Worm (Caenorhabditis elegans): Measurements from ENCODE around the gene mgl-1.
A peak's percentile ranks its signal among the peaks of the same experiment; 100 is the strongest.

mgl-1 gene

ce11 chrX:9976206-9976605 is at the start of gene mgl-1:
TSS of gene mgl-1 (minus strand) at chrX:9976306.
- TF ChIP-seq nhr-28 (tag; optimal IDR thresholded peaks at IDR 0.05) (no peak), snpc-4 (tag; optimal IDR thresholded peaks at IDR 0.05) (no peak), elt-3 (tag; optimal IDR thresholded peaks at IDR 0.05) (no peak), lin-13 (tag; optimal IDR thresholded peaks at IDR 0.05) (no peak), ztf-11 (tag; optimal IDR thresholded peaks at IDR 0.05) (no peak), blmp-1 (tag; optimal IDR thresholded peaks at IDR 0.05) (no peak), pha-4 (tag; optimal IDR thresholded peaks at IDR 0.05) (no peak), unc-120 (tag; optimal IDR thresholded peaks at IDR 0.05; ENCODE audit: poor library complexity, severe bottlenecking) (no peak), tbx-8 (GFP tag; optimal IDR thresholded peaks at IDR 0.05) (no peak), nhr-237 (tag; optimal IDR thresholded peaks at IDR 0.05) (no peak), nhr-2 (tag; optimal IDR thresholded peaks at IDR 0.05) (no peak), nhr-76 (tag; optimal IDR thresholded peaks at IDR 0.05) (no peak), cnd-1 (tag; optimal IDR thresholded peaks at IDR 0.05) (no peak), elt-1 (tag; optimal IDR thresholded peaks at IDR 0.05; ENCODE audit: borderline replicate concordance, insufficient read depth) (no peak), zip-8 (tag; optimal IDR thresholded peaks at IDR 0.05) (no peak), ceh-43 (GFP tag; optimal IDR thresholded peaks at IDR 0.05) (no peak), mep-1 (tag; optimal IDR thresholded peaks at IDR 0.05) (no peak), ceh-83 (GFP tag; optimal IDR thresholded peaks at IDR 0.05) (no peak), bed-3 (GFP tag; optimal IDR thresholded peaks at IDR 0.05) (no peak), drap-1 (GFP tag; optimal IDR thresholded peaks at IDR 0.05) (no peak)

DNA sequence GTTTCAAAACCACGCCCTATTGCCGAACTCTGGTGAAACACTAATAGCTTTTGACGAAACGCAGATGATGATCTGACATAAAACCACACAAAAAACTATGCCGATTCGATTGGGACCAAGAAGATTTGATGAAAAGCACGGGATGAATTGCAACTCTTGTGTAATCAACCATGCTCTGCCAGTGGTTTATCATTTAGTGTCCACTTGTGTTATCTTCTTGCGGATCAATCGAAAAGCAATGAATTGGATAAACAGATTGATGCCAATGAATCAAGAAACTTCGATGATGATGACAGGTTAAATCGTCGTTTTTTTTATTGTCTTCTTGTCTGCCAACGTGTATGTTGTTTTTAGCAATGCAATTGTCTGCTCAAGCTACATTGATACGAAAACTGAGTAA is 45.9 kb upstream of the mgl-1 start, which contains the start of gene F42G10.1:
TSS of gene F42G10.1 (minus strand) at position 151 of the 400 bp plus-strand sequence.
- no peak for TF ChIP-seq snpc-4 (tag; optimal IDR thresholded peaks at IDR 0.05)
- TF ChIP-seq mep-1 (tag; optimal IDR thresholded peaks at IDR 0.05) = no peak
- no peak for TF ChIP-seq pha-4 (tag; optimal IDR thresholded peaks at IDR 0.05)
- no peak for TF ChIP-seq unc-62 (GFP tag; optimal IDR thresholded peaks at IDR 0.05)
- TF ChIP-seq mls-2 (tag; optimal IDR thresholded peaks at IDR 0.05) = no peak
- no peak for TF ChIP-seq mab-5 (tag; optimal IDR thresholded peaks at IDR 0.05)

- TF ChIP-seq ceh-43 (GFP tag; optimal IDR thresholded peaks at IDR 0.05) = no peak
- no peak for TF ChIP-seq flh-1 (GFP tag; optimal IDR thresholded peaks at IDR 0.05)
- no peak for TF ChIP-seq sptf-1 (tag; optimal IDR thresholded peaks at IDR 0.05)
- no peak for TF ChIP-seq bed-3 (GFP tag; optimal IDR thresholded peaks at IDR 0.05)
- no peak for TF ChIP-seq mls-2 (tag; optimal IDR thresholded peaks at IDR 0.05)
- no peak for TF ChIP-seq tbx-8 (GFP tag; optimal IDR thresholded peaks at IDR 0.05)
- no peak for TF ChIP-seq nhr-2 (tag; optimal IDR thresholded peaks at IDR 0.05)
- no peak for TF ChIP-seq nhr-28 (tag; optimal IDR thresholded peaks at IDR 0.05)
- no peak for TF ChIP-seq lsy-2 (tag; optimal IDR thresholded peaks at IDR 0.05)
- no peak for TF ChIP-seq unc-120 (tag; optimal IDR thresholded peaks at IDR 0.05; ENCODE audit: poor library complexity, severe bottlenecking)
- no peak for TF ChIP-seq nhr-237 (tag; optimal IDR thresholded peaks at IDR 0.05)
- no peak for TF ChIP-seq nhr-76 (tag; optimal IDR thresholded peaks at IDR 0.05)
- no peak for TF ChIP-seq blmp-1 (tag; optimal IDR thresholded peaks at IDR 0.05)
- TF ChIP-seq unc-62 (GFP tag; optimal IDR thresholded peaks at IDR 0.05) = no peak
These were observed 42.0 kb upstream of the mgl-1 start, which contains the start of gene F19C6.4 for ce11 chrX:10017975-10018654. TSS of gene F19C6.4 (minus strand) at chrX:10018025.

DNA sequence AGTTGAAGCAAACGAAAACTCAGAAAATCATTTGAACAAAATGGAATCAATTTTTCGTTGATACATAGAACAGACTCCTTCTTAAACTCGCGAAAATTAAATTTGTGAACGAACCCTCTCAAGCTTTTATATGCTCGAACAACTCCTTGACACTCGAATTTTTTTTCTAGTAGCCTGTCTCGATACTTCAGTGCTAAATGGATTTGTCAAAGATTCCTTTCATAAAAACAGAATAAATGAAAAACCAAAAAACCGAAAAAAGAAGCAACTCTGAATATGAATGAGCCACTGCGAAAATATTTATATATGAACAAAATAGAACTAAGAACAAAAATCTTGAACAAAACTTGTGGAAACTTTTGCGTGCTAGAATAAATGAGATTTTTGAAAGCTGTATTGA is 33.9 kb upstream of the mgl-1 start:
- TF ChIP-seq lin-13 (tag; optimal IDR thresholded peaks at IDR 0.05) (no peak), sptf-1 (tag; optimal IDR thresholded peaks at IDR 0.05) (no peak), ces-1 (GFP tag; optimal IDR thresholded peaks at IDR 0.05) (peak; percentile 55), ceh-83 (GFP tag; optimal IDR thresholded peaks at IDR 0.05) (no peak), lsy-2 (tag; optimal IDR thresholded peaks at IDR 0.05) (no peak), zip-8 (tag; optimal IDR thresholded peaks at IDR 0.05) (no peak), ceh-39 (tag; optimal IDR thresholded peaks at IDR 0.05) (no peak)

DNA sequence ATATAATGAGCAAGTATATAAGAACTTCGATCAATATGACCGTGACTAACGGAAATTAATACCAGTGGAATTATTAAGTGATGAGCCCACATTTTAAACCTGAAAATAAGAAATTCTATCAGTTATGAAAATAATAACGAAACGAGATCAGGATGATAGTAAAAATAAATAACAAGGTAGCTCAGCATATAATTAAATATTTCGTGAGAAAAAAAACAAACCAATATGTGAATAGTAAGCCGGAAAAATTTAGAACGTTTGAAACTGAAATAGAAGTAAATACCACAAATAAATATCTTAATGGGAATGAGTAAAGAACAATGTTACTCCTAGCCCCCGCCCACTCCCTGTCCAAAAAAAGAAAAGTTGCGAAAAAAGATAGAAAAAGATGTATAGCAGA is 32.6 kb upstream of the mgl-1 start, which contains the start of gene F19C6.3:
TSS of gene F19C6.3 (minus strand) at position 101 of the 400 bp plus-strand sequence.
- TF ChIP-seq ceh-39 (tag; optimal IDR thresholded peaks at IDR 0.05) (no peak), pha-4 (tag; optimal IDR thresholded peaks at IDR 0.05) (no peak), nhr-12 (tag; optimal IDR thresholded peaks at IDR 0.05) (no peak), mab-5 (tag; optimal IDR thresholded peaks at IDR 0.05) (no peak), elt-3 (tag; optimal IDR thresholded peaks at IDR 0.05) (no peak), elt-1 (tag; optimal IDR thresholded peaks at IDR 0.05; ENCODE audit: borderline replicate concordance, insufficient read depth) (no peak), unc-39 (tag; optimal IDR thresholded peaks at IDR 0.05) (no peak)
